Worm (Caenorhabditis elegans): ENCODE results near the gene C23H4.8.

C23H4.8 gene

ce11 chrX:12179817-12180384 is 37.1 kb upstream of the C23H4.8 start:
- no peak for TF ChIP-seq daf-8 (GFP tag; IDR thresholded peaks at IDR 0.05)
- TF ChIP-seq daf-19 (GFP tag; conservative IDR thresholded peaks at IDR 0.05), result 0 out of 2 replicates have a peak, but pooled peaks have one; percentile 11
- no peak for TF ChIP-seq cey-2 (tag; optimal IDR thresholded peaks at IDR 0.05; ENCODE audit: borderline replicate concordance, insufficient read depth)
- TF ChIP-seq zfp-2 (tag; optimal IDR thresholded peaks at IDR 0.05), result no peak
- TF ChIP-seq dmd-8 (GFP tag; IDR thresholded peaks at IDR 0.05), result no peak
- TF ChIP-seq ztf-7 (tag; optimal IDR thresholded peaks at IDR 0.05), result no peak
- no peak for TF ChIP-seq nhr-41 (GFP tag; IDR thresholded peaks at IDR 0.05)
- TF ChIP-seq ceh-20 (GFP tag; IDR thresholded peaks at IDR 0.05), result no peak
- TF ChIP-seq aha-1 (tag), result no peak
- no peak for TF ChIP-seq hif-1 (tag; optimal IDR thresholded peaks at IDR 0.05)
- peak; percentile 35; the same call in 1 of the 2 replicates for TF ChIP-seq egl-43 (GFP tag; IDR thresholded peaks at IDR 0.05)
- TF ChIP-seq hlh-11 (tag; optimal IDR thresholded peaks at IDR 0.05), result no peak
- no peak for TF ChIP-seq mdl-1 (tag; optimal IDR thresholded peaks at IDR 0.05)
- TF ChIP-seq ceh-82 (tag; optimal IDR thresholded peaks at IDR 0.05), result no peak

ce11 chrX:12180681-12181080 is 36.4 kb upstream of the C23H4.8 start:
- TF ChIP-seq arid-1 (GFP tag; conservative IDR thresholded peaks at IDR 0.05), result no peak
- TF ChIP-seq nhr-41 (GFP tag; IDR thresholded peaks at IDR 0.05), result no peak
- TF ChIP-seq fos-1 (tag; optimal IDR thresholded peaks at IDR 0.05), result no peak
- no peak for TF ChIP-seq set-16 (GFP tag; IDR thresholded peaks at IDR 0.05)
- peak; percentile 74 for TF ChIP-seq aha-1 (tag)
- no peak for TF ChIP-seq lin-38 (GFP tag; IDR thresholded peaks at IDR 0.05)
- no peak for TF ChIP-seq F26F4.8 (GFP tag; conservative IDR thresholded peaks at IDR 0.05)
- peak in 1 of 2 experiments; percentile 1 for TF ChIP-seq hif-1 (tag; optimal IDR thresholded peaks at IDR 0.05)
- TF ChIP-seq lin-39 (tag; optimal IDR thresholded peaks at IDR 0.05), result no peak
- no peak for TF ChIP-seq cey-2 (tag; optimal IDR thresholded peaks at IDR 0.05; ENCODE audit: borderline replicate concordance, insufficient read depth)
- no peak for TF ChIP-seq T20F7.1 (GFP tag; optimal IDR thresholded peaks at IDR 0.05)
- TF ChIP-seq dve-1 (tag; optimal IDR thresholded peaks at IDR 0.05; ENCODE audit: insufficient read depth), result peak; percentile 35
- TF ChIP-seq saeg-2 (GFP tag; IDR thresholded peaks at IDR 0.05), result no peak
- TF ChIP-seq fkh-10 (GFP tag; optimal IDR thresholded peaks at IDR 0.05), result no peak
- TF ChIP-seq nhr-77 (tag; optimal IDR thresholded peaks at IDR 0.05), result no peak
- no peak for TF ChIP-seq lim-7 (GFP tag; IDR thresholded peaks at IDR 0.05)
- TF ChIP-seq egl-43 (GFP tag; IDR thresholded peaks at IDR 0.05), result no peak
- no peak for TF ChIP-seq nhr-42 (GFP tag; IDR thresholded peaks at IDR 0.05)
- TF ChIP-seq hlh-30 (tag; optimal IDR thresholded peaks at IDR 0.05; ENCODE audit: insufficient read depth), result no peak
- TF ChIP-seq madf-9 (GFP tag; conservative IDR thresholded peaks at IDR 0.05), result no peak
- no peak for TF ChIP-seq egl-27 (tag; optimal IDR thresholded peaks at IDR 0.05)
- TF ChIP-seq ctbp-1 (GFP tag; IDR thresholded peaks at IDR 0.05), result 0 out of 2 replicates have a peak, but pooled peaks have one; percentile 16
- no peak for TF ChIP-seq nhr-237 (tag; optimal IDR thresholded peaks at IDR 0.05)
- no peak for TF ChIP-seq ces-1 (GFP tag; optimal IDR thresholded peaks at IDR 0.05)
- TF ChIP-seq ceh-32 (tag; optimal IDR thresholded peaks at IDR 0.05; ENCODE audit: poor library complexity), result no peak
- no peak for TF ChIP-seq ceh-28 (tag; optimal IDR thresholded peaks at IDR 0.05)
- TF ChIP-seq mxl-3 (GFP tag; optimal IDR thresholded peaks at IDR 0.05), result no peak
- 0 out of 2 replicates have a peak, but pooled peaks have one; percentile 64 for TF ChIP-seq ceh-20 (GFP tag; IDR thresholded peaks at IDR 0.05)
- no peak for TF ChIP-seq F49E8.2 (tag; optimal IDR thresholded peaks at IDR 0.05; ENCODE audit: borderline replicate concordance)
- no peak for TF ChIP-seq ztf-7 (tag; optimal IDR thresholded peaks at IDR 0.05)
- no peak for TF ChIP-seq sdz-12 (GFP tag; optimal IDR thresholded peaks at IDR 0.05)
- TF ChIP-seq php-3 (GFP tag; IDR thresholded peaks at IDR 0.05), result no peak
- TF ChIP-seq zip-11 (GFP tag; IDR thresholded peaks at IDR 0.05), result no peak
- no peak for TF ChIP-seq mdt-29 (GFP tag; IDR thresholded peaks at IDR 0.05)
- peak; percentile 45 for TF ChIP-seq hlh-11 (tag; optimal IDR thresholded peaks at IDR 0.05)
- no peak for TF ChIP-seq vab-7 (GFP tag; IDR thresholded peaks at IDR 0.05)
- no peak for TF ChIP-seq ama-1 (optimal IDR thresholded peaks at IDR 0.05)
- TF ChIP-seq ceh-82 (tag; optimal IDR thresholded peaks at IDR 0.05), result no peak
- no peak for TF ChIP-seq nhr-10 (tag; optimal IDR thresholded peaks at IDR 0.05)
- no peak for TF ChIP-seq mxl-2 (GFP tag; conservative IDR thresholded peaks at IDR 0.05)
- TF ChIP-seq dmd-6 (GFP tag; IDR thresholded peaks at IDR 0.05), result peak; percentile 27
- no peak for TF ChIP-seq R02D3.7 (tag; optimal IDR thresholded peaks at IDR 0.05)
- no peak for TF ChIP-seq dmd-9 (GFP tag; IDR thresholded peaks at IDR 0.05)
